Worm (Caenorhabditis elegans) whole organism, L2 larva: Measurements from ENCODE around the gene F47B8.13.

Source experiments
- ZK546.5 ChIP-seq: sonication (generic microtip); optimal IDR thresholded peaks from 2 replicates; lab custom pipeline; 2017; ENCODE audit warnings: missing biosample characterization, missing genetic modification characterization
- alr-1 ChIP-seq: fragments of 150-350 bp; optimal IDR thresholded peaks from 2 replicates; lab custom pipeline; 2014; ENCODE audit warnings: missing biosample characterization, missing genetic modification characterization
- blmp-1 ChIP-seq: sonication (generic microtip); optimal IDR thresholded peaks from 2 replicates; lab custom pipeline; 2017; ENCODE audit warnings: missing genetic modification characterization, mild to moderate bottlenecking, missing compliant biosample characterization, antibody characterized with exemption, moderate library complexity; ENCODE audit not compliant: insufficient read depth
- gmeb-1 ChIP-seq: fragments of 150-350 bp; optimal IDR thresholded peaks from 2 replicates; lab custom pipeline; 2014; ENCODE audit warnings: missing biosample characterization, missing genetic modification characterization
- mdl-1 ChIP-seq, 2 experiments: fragments of 150-350 bp in 1 of 2; sonication (generic microtip) in 1 of 2; optimal IDR thresholded peaks; 2 replicates each; lab custom pipeline; 2017; ENCODE audit warnings: missing biosample characterization in 2 of 2, missing genetic modification characterization in 2 of 2
- nhr-12 ChIP-seq: fragments of 150-350 bp; optimal IDR thresholded peaks from 2 replicates; lab custom pipeline; 2014; ENCODE audit warnings: missing biosample characterization, missing genetic modification characterization
- nhr-237 ChIP-seq: fragments of 150-350 bp; optimal IDR thresholded peaks from 2 replicates; lab custom pipeline; 2014; ENCODE audit warnings: missing biosample characterization, missing genetic modification characterization
- unc-39 ChIP-seq: fragments of 150-350 bp; optimal IDR thresholded peaks from 2 replicates; lab custom pipeline; 2014; ENCODE audit warnings: missing biosample characterization, missing genetic modification characterization
- unc-62 ChIP-seq: fragments of 150-350 bp; optimal IDR thresholded peaks from 2 replicates; lab custom pipeline; 2014; ENCODE audit warnings: missing biosample characterization, missing genetic modification reagents, missing genetic modification characterization

DNA sequence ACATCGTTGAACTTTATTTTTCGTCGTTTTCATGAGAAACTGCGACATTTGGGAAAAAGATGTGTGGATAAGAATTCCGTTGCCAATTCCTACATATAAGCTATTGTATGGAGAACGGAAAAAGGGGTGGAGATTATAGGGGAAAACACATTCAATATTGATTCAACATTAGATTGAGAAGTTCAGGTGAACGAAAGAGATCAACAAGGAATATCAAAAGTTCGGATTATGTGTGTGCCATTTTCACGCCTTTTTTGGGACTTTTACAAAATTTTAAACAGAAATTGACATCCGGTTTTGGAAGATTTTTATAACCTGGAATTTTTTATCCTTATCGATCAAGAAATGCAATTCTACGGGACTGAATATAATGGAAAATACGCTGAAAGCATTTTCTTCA is 8.2 kb upstream of the F47B8.13 start, which contains the start of gene F47B8.5:
- no peak for TF ChIP-seq ZK546.5 (tag; lab: Kevin White, UChicago)
- TF ChIP-seq mdl-1 (tag; optimal IDR thresholded peaks at IDR 0.05; lab: Kevin White, UChicago): no peak
- no peak for TF ChIP-seq nhr-12 (tag; lab: Kevin White, UChicago)
- no peak for TF ChIP-seq nhr-237 (tag; lab: Kevin White, UChicago)
- TF ChIP-seq gmeb-1 (tag; lab: Kevin White, UChicago): no peak
- no peak for TF ChIP-seq unc-62 (GFP tag; lab: Kevin White, UChicago)
- no peak for TF ChIP-seq blmp-1 (tag; lab: Kevin White, UChicago)
- no peak for TF ChIP-seq alr-1 (tag; lab: Kevin White, UChicago)
- TF ChIP-seq unc-39 (tag; lab: Kevin White, UChicago): no peak
